Fruit fly (Drosophila melanogaster) whole organism, wandering third instar larva: ENCODE data around the gene LManI.

ENCODE experiments used
- Dif ChIP-seq: fragments of 200-275, 200-300 bp; sonication (Bioruptor generic); optimal IDR thresholded peaks from 2 replicates; lab custom pipeline; 2018; ENCODE audit warnings: missing biosample characterization, missing genetic modification characterization; ENCODE audit not compliant: partially characterized antibody
- jim ChIP-seq: fragments of 175-275, 200-325 bp; sonication (Bioruptor generic); optimal IDR thresholded peaks from 2 replicates; lab custom pipeline; 2016; ENCODE audit warnings: missing biosample characterization, mild to moderate bottlenecking, missing genetic modification characterization
- usp ChIP-seq: fragments of >200 bp; optimal IDR thresholded peaks from 2 replicates; lab custom pipeline; 2017; ENCODE audit warnings: missing biosample characterization, missing genetic modification characterization

DNA sequence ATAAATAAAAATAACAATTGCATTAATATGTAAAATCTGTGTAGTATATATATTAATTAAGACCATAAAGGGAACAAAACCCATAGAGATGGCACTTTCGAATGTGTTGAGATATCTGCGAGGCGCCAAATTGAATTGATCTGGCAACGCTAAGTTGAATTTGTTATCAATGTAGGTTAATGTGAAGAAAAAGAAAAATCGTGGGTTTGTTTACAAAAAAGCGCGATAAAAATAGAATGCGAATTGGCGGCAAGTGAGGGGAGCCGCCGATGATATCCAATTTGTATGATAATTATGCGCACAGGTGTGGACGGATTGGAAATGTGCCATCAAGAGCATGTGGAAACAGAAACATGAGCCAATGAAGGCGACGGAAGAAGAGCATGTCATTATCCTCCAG, 22.8 kb upstream of the LManI start:
- TF ChIP-seq jim (GFP tag; lab: Kevin White, UChicago) (no peak), usp (GFP tag; lab: Kevin White, UChicago) (no peak), Dif (GFP tag; lab: Kevin White, UChicago) (no peak)
